Worm (Caenorhabditis elegans) whole organism, L4 larva: Measurements from ENCODE around the gene Y73C8C.3.

Experiments
- F26F4.8 ChIP-seq: fragments of 200-800 bp; sonication (Bioruptor generic); conservative IDR thresholded peaks from 2 replicates; pipeline ENCODE4 v1.3.6; 2022; ENCODE audit warnings: missing genetic modification characterization, missing compliant biosample characterization
- R02D3.7 ChIP-seq: fragments of 150-350 bp; sonication (generic microtip); optimal IDR thresholded peaks from 3 replicates; lab custom pipeline; 2014; ENCODE audit warnings: missing biosample characterization, missing genetic modification characterization
- Y5F2A.4 ChIP-seq: fragments of 200-800 bp; sonication (Bioruptor generic); optimal IDR thresholded peaks from 2 replicates; lab custom pipeline; 2018; ENCODE audit warnings: mild to moderate bottlenecking, missing genetic modification characterization, missing compliant biosample characterization
- nhr-41 ChIP-seq: fragments of 200-800 bp; sonication (Bioruptor generic); IDR thresholded peaks from 2 replicates; pipeline ENCODE4 v1.3.6; 2022; ENCODE audit warnings: missing genetic modification reagents, missing genetic modification characterization, missing compliant biosample characterization
- zag-1 ChIP-seq: fragments of 150-350 bp; optimal IDR thresholded peaks from 2 replicates; lab custom pipeline; 2014; ENCODE audit warnings: missing biosample characterization, missing genetic modification characterization

The Y73C8C.3 gene

ce11 chrV:3166260-3166659 is 51.2 kb downstream of the Y73C8C.3 start, which contains the start of gene C36C5.4:
C36C5.4 (plus strand) TSS chrV:3166560.
- TF ChIP-seq R02D3.7 (tag; lab: Kevin White, UChicago) (no peak), F26F4.8 (GFP tag; lab: Robert Waterston, UW) (no peak), Y5F2A.4 (GFP tag; lab: Kevin White, UChicago) (no peak), zag-1 (tag; lab: Kevin White, UChicago) (no peak), nhr-41 (GFP tag; lab: Robert Waterston, UW) (no peak)
